Fruit fly (Drosophila melanogaster): ENCODE data around the gene Mvl.

dm6 chr3R:21073707-21074106 lies 13.1 kb upstream of the Mvl start, which contains the start of gene dmrt93B:
- TF ChIP-seq svp (GFP tag) (no peak), CG32006 (GFP tag; optimal IDR thresholded peaks at IDR 0.05) (no peak)

All from whole organism, prepupa.